Fruit fly (Drosophila melanogaster) whole organism, embryonic: ENCODE measurements around the gene CG11307.

ENCODE experiments used
- Awh ChIP-seq: fragments of 200-800 bp; sonication (Bioruptor generic); IDR thresholded peaks from 2 replicates; pipeline ENCODE4, ENCODE4 v1.3.6; 2022; ENCODE audit warnings: missing biosample characterization, missing genetic modification characterization
- CG10147 ChIP-seq: fragments of 200-800 bp; sonication (Bioruptor generic); optimal IDR thresholded peaks from 2 replicates; lab custom pipeline; 2019; ENCODE audit warnings: missing biosample characterization, mild to moderate bottlenecking, missing genetic modification characterization, moderate library complexity
- CG10267 ChIP-seq: fragments of 200-800 bp; sonication (Bioruptor generic); optimal IDR thresholded peaks from 2 replicates; lab custom pipeline; 2018; ENCODE audit warnings: missing biosample characterization, mild to moderate bottlenecking, missing genetic modification characterization, moderate library complexity
- CG10431 ChIP-seq: fragments of 200-800 bp; sonication (Bioruptor generic); optimal IDR thresholded peaks from 3 replicates; lab custom pipeline; 2018; ENCODE audit warnings: missing biosample characterization, mild to moderate bottlenecking, missing genetic modification characterization
- CG11247 ChIP-seq: fragments of 200-800 bp; sonication (Bioruptor generic); IDR thresholded peaks from 2 replicates; pipeline ENCODE4 v1.3.6; 2022; ENCODE audit warnings: missing biosample characterization, missing genetic modification characterization
- CG11398 ChIP-seq: fragments of 200-800 bp; sonication (Bioruptor generic); optimal IDR thresholded peaks from 2 replicates; lab custom pipeline; 2016; ENCODE audit warnings: missing biosample characterization, missing genetic modification characterization
- CG11456 ChIP-seq: fragments of 200-800 bp; sonication (Bioruptor generic); IDR thresholded peaks from 3 replicates; pipeline ENCODE4 v1.3.6; 2022; ENCODE audit warnings: missing biosample characterization, missing genetic modification characterization
- CG11504 ChIP-seq: fragments of 200-800 bp; sonication (Bioruptor generic); optimal IDR thresholded peaks from 3 replicates; lab custom pipeline; 2019; ENCODE audit warnings: missing biosample characterization, mild to moderate bottlenecking, missing genetic modification characterization, moderate library complexity
- CG12659 ChIP-seq: fragments of 200-800 bp; sonication (Bioruptor generic); optimal IDR thresholded peaks from 3 replicates; lab custom pipeline; 2017; ENCODE audit warnings: mild to moderate bottlenecking, missing biosample characterization, missing genetic modification reagents, missing genetic modification characterization
- CG13287 ChIP-seq: fragments of 200-800 bp; sonication (Bioruptor generic); IDR thresholded peaks from 2 replicates; pipeline ENCODE4 v1.3.6; 2022; ENCODE audit warnings: missing biosample characterization, missing genetic modification characterization; ENCODE audit not compliant: partially characterized antibody
- CG13424 ChIP-seq: fragments of 200-800 bp; sonication (Bioruptor generic); optimal IDR thresholded peaks from 2 replicates; lab custom pipeline; 2019; ENCODE audit warnings: missing biosample characterization, mild to moderate bottlenecking, missing genetic modification characterization, moderate library complexity
- CG15514 ChIP-seq: fragments of 200-800 bp; sonication (Bioruptor generic); optimal IDR thresholded peaks from 3 replicates; lab custom pipeline; 2017; ENCODE audit warnings: missing biosample characterization, missing genetic modification characterization, mild to moderate bottlenecking, moderate library complexity, missing genetic modification reagents
- CG16815 ChIP-seq: fragments of 200-800 bp; sonication (Bioruptor generic); optimal IDR thresholded peaks from 3 replicates; lab custom pipeline; 2017; ENCODE audit warnings: missing biosample characterization, mild to moderate bottlenecking, missing genetic modification characterization
- CG17385 ChIP-seq: fragments of 200-800 bp; sonication (Bioruptor generic); optimal IDR thresholded peaks from 3 replicates; lab custom pipeline; 2018; ENCODE audit warnings: missing biosample characterization, mild to moderate bottlenecking, missing genetic modification characterization
- CG2889 ChIP-seq: fragments of 200-800 bp; sonication (Bioruptor generic); IDR thresholded peaks from 3 replicates; pipeline ENCODE4 v1.3.6; 2022; ENCODE audit warnings: missing biosample characterization, missing genetic modification characterization
- CG33213 ChIP-seq: fragments of 200-800 bp; sonication (Bioruptor generic); optimal IDR thresholded peaks from 3 replicates; lab custom pipeline; 2016; ENCODE audit warnings: missing biosample characterization, missing genetic modification characterization
- CG4424 ChIP-seq: fragments of 200-800 bp; sonication (Bioruptor generic); optimal IDR thresholded peaks from 3 replicates; lab custom pipeline; 2016; ENCODE audit warnings: missing biosample characterization, missing genetic modification characterization
- CG4730 ChIP-seq: fragments of 200-800 bp; sonication (Bioruptor generic); IDR thresholded peaks from 2 replicates; pipeline ENCODE4 v1.3.6; 2022; ENCODE audit warnings: missing biosample characterization, missing genetic modification characterization
- CG6654 ChIP-seq: fragments of 200-800 bp; sonication (Bioruptor generic); optimal IDR thresholded peaks from 2 replicates; lab custom pipeline; 2017; ENCODE audit warnings: missing biosample characterization, mild to moderate bottlenecking, missing genetic modification characterization
- CG6683 ChIP-seq: fragments of 200-800 bp; sonication (Bioruptor generic); optimal IDR thresholded peaks from 2 replicates; lab custom pipeline; 2017; ENCODE audit warnings: missing biosample characterization, mild to moderate bottlenecking, missing genetic modification characterization, missing genetic modification reagents
- CG6689 ChIP-seq: fragments of 200-800 bp; sonication (Bioruptor generic); IDR thresholded peaks from 2 replicates; pipeline ENCODE4 v1.3.6; 2022; ENCODE audit warnings: missing biosample characterization, missing genetic modification characterization
- CG8089 ChIP-seq: fragments of 200-800 bp; sonication (Bioruptor generic); optimal IDR thresholded peaks from 3 replicates; lab custom pipeline; 2016; ENCODE audit warnings: missing biosample characterization, missing genetic modification characterization
- CG9437 ChIP-seq: fragments of 200-800 bp; sonication (Bioruptor generic); optimal IDR thresholded peaks from 2 replicates; lab custom pipeline; 2018; ENCODE audit warnings: missing biosample characterization, mild to moderate bottlenecking, missing genetic modification characterization
- CG9609 ChIP-seq: fragments of 200-800 bp; sonication (Bioruptor generic); optimal IDR thresholded peaks from 3 replicates; lab custom pipeline; 2016; ENCODE audit warnings: missing biosample characterization, missing genetic modification characterization
- CG9797 ChIP-seq: fragments of 200-800 bp; sonication (Bioruptor generic); optimal IDR thresholded peaks from 3 replicates; lab custom pipeline; 2018; ENCODE audit warnings: missing biosample characterization, mild to moderate bottlenecking, missing genetic modification characterization
- Dad ChIP-seq: fragments of 200-800 bp; sonication (Bioruptor generic); optimal IDR thresholded peaks from 3 replicates; lab custom pipeline; 2016; ENCODE audit warnings: missing biosample characterization, missing genetic modification characterization
- Dek ChIP-seq: fragments of 200-800 bp; sonication (Bioruptor generic); optimal IDR thresholded peaks from 3 replicates; lab custom pipeline; 2019; ENCODE audit warnings: missing biosample characterization, mild to moderate bottlenecking, missing genetic modification characterization, moderate library complexity
- Dip3 ChIP-seq: fragments of 200-800 bp; sonication (Bioruptor generic); optimal IDR thresholded peaks from 3 replicates; lab custom pipeline; 2016; ENCODE audit warnings: missing biosample characterization, missing genetic modification characterization
- Elba2 ChIP-seq: fragments of 200-800 bp; sonication (Bioruptor generic); optimal IDR thresholded peaks from 3 replicates; lab custom pipeline; 2016; ENCODE audit warnings: missing biosample characterization, missing genetic modification characterization
- Lim3 ChIP-seq: fragments of 200-800 bp; sonication (Bioruptor generic); IDR thresholded peaks from 2 replicates; pipeline ENCODE4 v1.3.6; 2022; ENCODE audit warnings: missing biosample characterization, missing genetic modification characterization
- NC2α ChIP-seq: fragments of 200-800 bp; sonication (Bioruptor generic); optimal IDR thresholded peaks from 2 replicates; lab custom pipeline; 2016; ENCODE audit warnings: missing biosample characterization, missing genetic modification characterization
- Nf-YC ChIP-seq: fragments of 200-800 bp; optimal IDR thresholded peaks from 3 replicates; lab custom pipeline; 2019; ENCODE audit warnings: missing biosample characterization, mild to moderate bottlenecking, missing genetic modification characterization, moderate library complexity
- Sin3A ChIP-seq: fragments of >200 bp; optimal IDR thresholded peaks from 2 replicates; lab custom pipeline; 2018
- al ChIP-seq: fragments of 200-800 bp; sonication (Bioruptor generic); IDR thresholded peaks from 2 replicates; pipeline ENCODE4 v1.3.6; 2022; ENCODE audit warnings: missing biosample characterization, missing genetic modification characterization
- ara ChIP-seq: fragments of 200-800 bp; sonication (Bioruptor generic); IDR thresholded peaks from 2 replicates; pipeline ENCODE4 v1.3.6; 2022; ENCODE audit warnings: missing biosample characterization, missing genetic modification characterization
- ase ChIP-seq: fragments of 200-800 bp; sonication (Bioruptor generic); IDR thresholded peaks from 3 replicates; pipeline ENCODE4 v1.3.6; 2022; ENCODE audit warnings: missing biosample characterization, missing genetic modification characterization
- az2 ChIP-seq: fragments of 200-800 bp; sonication (Bioruptor generic); optimal IDR thresholded peaks from 3 replicates; lab custom pipeline; 2016; ENCODE audit warnings: missing biosample characterization, missing genetic modification characterization
- btn ChIP-seq: fragments of 200-800 bp; sonication (Bioruptor generic); optimal IDR thresholded peaks from 2 replicates; lab custom pipeline; 2016; ENCODE audit warnings: missing biosample characterization, missing genetic modification characterization
- crp ChIP-seq, 2 experiments: fragments of 200-800 bp; sonication (Bioruptor generic); optimal IDR thresholded peaks; 2 replicates in 1 of 2; 3 replicates in 1 of 2; lab custom pipeline; 2017; ENCODE audit warnings: missing biosample characterization in 2 of 2, missing genetic modification characterization in 2 of 2, mild to moderate bottlenecking in 1 of 2, moderate library complexity in 1 of 2
- gem ChIP-seq: fragments of 200-800 bp; sonication (Bioruptor generic); optimal IDR thresholded peaks from 2 replicates; lab custom pipeline; 2019; ENCODE audit warnings: missing biosample characterization, mild to moderate bottlenecking, missing genetic modification characterization, moderate library complexity
- gt ChIP-seq: fragments of 200-800 bp; sonication (Bioruptor generic); IDR thresholded peaks from 2 replicates; pipeline ENCODE4 v1.3.6; 2022; ENCODE audit warnings: missing biosample characterization, missing genetic modification characterization
- ham ChIP-seq: fragments of 200-800 bp; sonication (Bioruptor generic); IDR thresholded peaks from 2 replicates; pipeline ENCODE4 v1.3.6; 2022; ENCODE audit warnings: missing biosample characterization, missing genetic modification characterization
- nmo ChIP-seq: fragments of 200-800 bp; sonication (Bioruptor generic); optimal IDR thresholded peaks from 2 replicates; lab custom pipeline; 2018; ENCODE audit warnings: missing biosample characterization, mild to moderate bottlenecking, missing genetic modification characterization, moderate library complexity
- oc ChIP-seq: fragments of 200-800 bp; sonication (Bioruptor generic); optimal IDR thresholded peaks from 2 replicates; lab custom pipeline; 2018; ENCODE audit warnings: missing biosample characterization, mild to moderate bottlenecking, missing genetic modification characterization, moderate library complexity
- pb ChIP-seq: fragments of 200-800 bp; sonication (Bioruptor generic); optimal IDR thresholded peaks from 3 replicates; lab custom pipeline; 2016; ENCODE audit warnings: missing biosample characterization, missing genetic modification characterization
- pnt ChIP-seq: fragments of 200-800 bp; sonication (Bioruptor generic); optimal IDR thresholded peaks from 3 replicates; lab custom pipeline; 2016; ENCODE audit warnings: missing biosample characterization, missing genetic modification characterization
- repo ChIP-seq: fragments of 200-800 bp; sonication (Bioruptor generic); optimal IDR thresholded peaks from 2 replicates; lab custom pipeline; 2016; ENCODE audit warnings: missing biosample characterization, missing genetic modification characterization
- sima ChIP-seq: fragments of 200-800 bp; sonication (Bioruptor generic); optimal IDR thresholded peaks from 2 replicates; lab custom pipeline; 2016; ENCODE audit warnings: missing biosample characterization, missing genetic modification characterization
- ssp ChIP-seq: fragments of 200-800 bp; sonication (Bioruptor generic); IDR thresholded peaks from 2 replicates; pipeline ENCODE4 v1.3.6; 2022; ENCODE audit warnings: missing biosample characterization, missing genetic modification characterization
- trem ChIP-seq: fragments of 200-800 bp; optimal IDR thresholded peaks from 3 replicates; lab custom pipeline; 2019; ENCODE audit warnings: missing biosample characterization, mild to moderate bottlenecking, missing genetic modification characterization, moderate library complexity
- trh ChIP-seq: fragments of 200-800 bp; sonication (Bioruptor generic); optimal IDR thresholded peaks from 2 replicates; lab custom pipeline; 2016; ENCODE audit warnings: missing biosample characterization, missing genetic modification characterization
- usp ChIP-seq: fragments of >200 bp; optimal IDR thresholded peaks from 2 replicates; lab custom pipeline; 2017; ENCODE audit warnings: missing biosample characterization, missing genetic modification characterization

Gene CG11307

DNA sequence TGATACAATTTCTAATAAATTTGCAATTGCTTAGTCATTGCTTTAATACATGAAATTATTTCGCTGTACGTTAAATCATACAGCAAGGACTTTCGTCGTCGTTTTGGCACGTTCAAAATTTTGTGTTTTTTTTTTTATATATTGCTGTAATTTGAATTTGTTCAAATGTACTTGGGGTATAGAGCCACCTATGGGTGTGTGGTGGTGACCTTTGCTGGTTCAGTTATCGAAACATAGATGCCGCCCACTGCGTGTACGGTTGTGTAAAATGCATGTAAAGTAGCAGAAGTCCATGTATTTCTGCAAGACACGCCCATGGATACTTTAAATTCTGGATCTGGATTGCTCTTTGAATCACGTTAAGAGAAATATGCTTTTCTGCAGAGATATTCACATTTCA, 13.2 kb upstream of the CG11307 start (continued):
- peak; percentile 49 for TF ChIP-seq CG9609
- TF ChIP-seq CG6683, result no peak
- TF ChIP-seq Lim3 (GFP tag; lab: Robert Waterston, UW), result no peak
- peak; percentile 32 for TF ChIP-seq CG11398 (GFP tag; lab: Kevin White, UChicago)
- no peak for TF ChIP-seq CG9437 (GFP tag; lab: Kevin White, UChicago)
- TF ChIP-seq pb, result peak; percentile 56
- no peak for TF ChIP-seq gem (tag; lab: Kevin White, UChicago)
- TF ChIP-seq Sin3A, result no peak
- peak; percentile 72 for TF ChIP-seq CG11247 (GFP tag; lab: Robert Waterston, UW)
- peak; percentile 53 for TF ChIP-seq trem (tag; lab: Kevin White, UChicago)
- TF ChIP-seq Dip3 (GFP tag; lab: Kevin White, UChicago), result peak; percentile 40
- TF ChIP-seq CG6689 (GFP tag; lab: Robert Waterston, UW), result no peak
- TF ChIP-seq CG11504 (tag; lab: Kevin White, UChicago), result no peak
- TF ChIP-seq pnt (GFP tag; lab: Kevin White, UChicago), result peak; percentile 75
- peak; percentile 46 for TF ChIP-seq repo (GFP tag; lab: Kevin White, UChicago)
- TF ChIP-seq trh (GFP tag; lab: Kevin White, UChicago), result peak; percentile 39
- TF ChIP-seq ssp (GFP tag; lab: Robert Waterston, UW), result no peak
- TF ChIP-seq nmo, result no peak
- TF ChIP-seq CG4424, result peak; percentile 56
- TF ChIP-seq Nf-YC (tag; lab: Kevin White, UChicago), result peak; percentile 63
- peak; percentile 93 for TF ChIP-seq CG11456 (GFP tag; lab: Robert Waterston, UW)
- peak; percentile 39; the same call in 1 of the 2 replicates for TF ChIP-seq CG13287 (GFP tag; lab: Robert Waterston, UW)
- peak; percentile 67 for TF ChIP-seq az2 (GFP tag; lab: Kevin White, UChicago)
- peak; percentile 82 for TF ChIP-seq CG10431 (GFP tag; lab: Kevin White, UChicago)
- peak; percentile 67 for TF ChIP-seq CG4730 (GFP tag; lab: Robert Waterston, UW)
- no peak for TF ChIP-seq CG13424
- TF ChIP-seq ham (GFP tag; lab: Robert Waterston, UW), result 0 out of 2 replicates have a peak, but pooled peaks have one; percentile 23
- TF ChIP-seq Awh (GFP tag; lab: Robert Waterston, UW), result no peak
- no peak for TF ChIP-seq gt
- peak; percentile 47 for TF ChIP-seq Elba2 (GFP tag; lab: Kevin White, UChicago)
- TF ChIP-seq CG12659 (GFP tag; lab: Kevin White, UChicago), result no peak
- peak; percentile 79 for TF ChIP-seq ase (GFP tag; lab: Robert Waterston, UW)
- TF ChIP-seq CG10267, result peak; percentile 54
- TF ChIP-seq CG33213, result peak; percentile 85
- peak; percentile 23 for TF ChIP-seq CG17385
- peak; percentile 45; the same call in 1 of the 2 replicates for TF ChIP-seq al (GFP tag; lab: Robert Waterston, UW)
- TF ChIP-seq sima (GFP tag; lab: Kevin White, UChicago), result no peak
- TF ChIP-seq Dad (GFP tag; lab: Kevin White, UChicago), result peak; percentile 44
- peak; percentile 79 for TF ChIP-seq CG8089 (GFP tag; lab: Kevin White, UChicago)
- 0 out of 3 replicates have a peak, but pooled peaks have one; percentile 12 for TF ChIP-seq CG2889 (GFP tag; lab: Robert Waterston, UW)
- TF ChIP-seq ara (GFP tag; lab: Robert Waterston, UW), result no peak
- TF ChIP-seq CG16815 (GFP tag; lab: Kevin White, UChicago), result peak; percentile 33
- TF ChIP-seq btn (GFP tag; lab: Kevin White, UChicago), result peak; percentile 17
- no peak for TF ChIP-seq CG9797 (GFP tag; lab: Kevin White, UChicago)
- no peak for TF ChIP-seq CG15514 (GFP tag; lab: Kevin White, UChicago)
- TF ChIP-seq CG10147 (GFP tag; lab: Kevin White, UChicago), result no peak
- TF ChIP-seq usp, result no peak
- TF ChIP-seq CG6654, result no peak
- no peak for TF ChIP-seq crp (GFP tag; optimal IDR thresholded peaks at IDR 0.05; lab: Kevin White, UChicago)
- peak; percentile 28 for TF ChIP-seq Dek (tag; lab: Kevin White, UChicago)
- no peak for TF ChIP-seq NC2α (GFP tag; lab: Kevin White, UChicago)
- TF ChIP-seq oc, result no peak
